Fruit fly (Drosophila melanogaster): Measurements from ENCODE around the gene zye.

DNA sequence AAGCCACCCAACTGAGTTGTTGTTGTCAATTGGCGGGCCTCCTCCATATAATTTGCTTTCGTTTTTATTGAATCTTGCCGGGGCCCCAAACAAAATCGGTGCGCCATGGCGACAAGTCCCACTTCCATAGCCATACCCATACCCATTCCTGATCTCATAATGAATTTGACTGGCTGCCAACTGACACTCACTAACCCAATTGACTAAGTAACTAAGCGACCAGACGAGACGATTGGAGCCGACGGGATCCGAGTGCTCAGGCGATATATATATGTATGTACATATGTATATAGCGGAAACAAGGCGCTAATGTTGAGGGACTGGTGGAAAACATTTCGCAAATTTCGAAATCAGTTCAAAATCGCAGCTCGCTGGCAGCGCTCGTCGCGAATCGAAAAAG, 53.2 kb downstream of the zye start, which contains the start of gene Tdh:
- TF ChIP-seq Snoo (tag; optimal IDR thresholded peaks at IDR 0.05) = no peak
- no peak for TF ChIP-seq CG32121 (GFP tag; IDR thresholded peaks at IDR 0.05)
- TF ChIP-seq CG13204 (GFP tag; optimal IDR thresholded peaks at IDR 0.05) = no peak
- no peak for TF ChIP-seq CG17806 (tag; optimal IDR thresholded peaks at IDR 0.05)
